Worm (Caenorhabditis elegans): ENCODE measurements around the gene pdr-1.

ce11 chrIII:13763260-13764112 is 7.8 kb upstream of the pdr-1 start:
- TF ChIP-seq him-1 (tag; optimal IDR thresholded peaks at IDR 0.05): no peak
- TF ChIP-seq W03F9.2 (tag; optimal IDR thresholded peaks at IDR 0.05): no peak
- TF ChIP-seq dao-5 (tag; optimal IDR thresholded peaks at IDR 0.05): no peak
